Fruit fly (Drosophila melanogaster) whole organism, embryonic: ENCODE results near the gene CG42296.

Experiments
- ATbp ChIP-seq: fragments of 200-800 bp; sonication (Bioruptor generic); optimal IDR thresholded peaks from 2 replicates; lab custom pipeline; 2017; ENCODE audit warnings: missing biosample characterization, mild to moderate bottlenecking, missing genetic modification characterization, missing genetic modification reagents
- Adf1 ChIP-seq: fragments of 200-800 bp; sonication (Bioruptor generic); IDR thresholded peaks from 2 replicates; pipeline ENCODE4 v1.3.6; 2022; ENCODE audit warnings: missing biosample characterization, missing genetic modification characterization
- Atf3 ChIP-seq: fragments of 200-800 bp; sonication (Bioruptor generic); optimal IDR thresholded peaks from 3 replicates; lab custom pipeline; 2016; ENCODE audit warnings: missing biosample characterization, missing genetic modification characterization
- Atf6 ChIP-seq: fragments of 200-800 bp; sonication (Bioruptor generic); IDR thresholded peaks from 2 replicates; pipeline ENCODE4 v1.3.6; 2022; ENCODE audit warnings: missing biosample characterization, missing genetic modification characterization
- B-H1 ChIP-seq: fragments of 200-800 bp; sonication (Bioruptor generic); IDR thresholded peaks from 3 replicates; pipeline ENCODE4 v1.3.6; 2022; ENCODE audit warnings: missing biosample characterization, missing genetic modification characterization
- B-H2 ChIP-seq: fragments of 200-800 bp; sonication (Bioruptor generic); optimal IDR thresholded peaks from 2 replicates; lab custom pipeline; 2018; ENCODE audit warnings: missing biosample characterization, mild to moderate bottlenecking, missing genetic modification characterization
- Blimp-1 ChIP-seq: fragments of 200-800 bp; sonication (Bioruptor generic); optimal IDR thresholded peaks from 3 replicates; lab custom pipeline; 2018; ENCODE audit warnings: missing biosample characterization, missing genetic modification characterization, mild to moderate bottlenecking, moderate library complexity, missing genetic modification reagents
- CG10321 ChIP-seq: fragments of 200-800 bp; sonication (Bioruptor generic); IDR thresholded peaks from 2 replicates; pipeline ENCODE4 v1.3.6; 2022; ENCODE audit warnings: missing biosample characterization, missing genetic modification characterization
- CG10979 ChIP-seq: fragments of 200-800 bp; sonication (Bioruptor generic); optimal IDR thresholded peaks from 2 replicates; lab custom pipeline; 2018; ENCODE audit warnings: missing biosample characterization, mild to moderate bottlenecking, missing genetic modification characterization, moderate library complexity
- CG12155 ChIP-seq: fragments of 200-800 bp; sonication (Bioruptor generic); optimal IDR thresholded peaks from 3 replicates; lab custom pipeline; 2016; ENCODE audit warnings: missing biosample characterization, missing genetic modification characterization
- CG14441 ChIP-seq: fragments of 200-800 bp; sonication (Bioruptor generic); IDR thresholded peaks from 2 replicates; pipeline ENCODE4 v1.3.6; 2022; ENCODE audit warnings: missing biosample characterization, missing genetic modification characterization
- CG14860 ChIP-seq: fragments of 200-800 bp; sonication (Bioruptor generic); IDR thresholded peaks from 3 replicates; pipeline ENCODE4 v1.3.6; 2022; ENCODE audit warnings: missing biosample characterization, missing genetic modification characterization; ENCODE audit not compliant: partially characterized antibody
- CG15479 ChIP-seq: fragments of 200-800 bp; sonication (Bioruptor generic); optimal IDR thresholded peaks from 3 replicates; lab custom pipeline; 2019; ENCODE audit warnings: missing biosample characterization, mild to moderate bottlenecking, missing genetic modification characterization, moderate library complexity
- CG34224 ChIP-seq: fragments of 200-800 bp; sonication (Bioruptor generic); IDR thresholded peaks from 3 replicates; pipeline ENCODE4 v1.3.6; 2022; ENCODE audit warnings: missing biosample characterization, missing genetic modification characterization; ENCODE audit not compliant: partially characterized antibody
- CG4328 ChIP-seq: fragments of 200-800 bp; sonication (Bioruptor generic); optimal IDR thresholded peaks from 3 replicates; lab custom pipeline; 2017; ENCODE audit warnings: missing biosample characterization, missing genetic modification reagents, missing genetic modification characterization
- CG6683 ChIP-seq: fragments of 200-800 bp; sonication (Bioruptor generic); optimal IDR thresholded peaks from 2 replicates; lab custom pipeline; 2017; ENCODE audit warnings: missing biosample characterization, mild to moderate bottlenecking, missing genetic modification characterization, missing genetic modification reagents
- CG6689 ChIP-seq: fragments of 200-800 bp; sonication (Bioruptor generic); IDR thresholded peaks from 2 replicates; pipeline ENCODE4 v1.3.6; 2022; ENCODE audit warnings: missing biosample characterization, missing genetic modification characterization
- CG6854 ChIP-seq: fragments of 200-800 bp; sonication (Bioruptor generic); optimal IDR thresholded peaks from 3 replicates; lab custom pipeline; 2017; ENCODE audit warnings: missing biosample characterization, mild to moderate bottlenecking, missing genetic modification characterization
- CG7839 ChIP-seq: fragments of 200-800 bp; sonication (Bioruptor generic); optimal IDR thresholded peaks from 3 replicates; lab custom pipeline; 2018; ENCODE audit warnings: missing biosample characterization, mild to moderate bottlenecking, missing genetic modification characterization, moderate library complexity
- CG7963 ChIP-seq: fragments of 200-800 bp; sonication (Bioruptor generic); IDR thresholded peaks from 3 replicates; pipeline ENCODE4 v1.3.6; 2022; ENCODE audit warnings: missing biosample characterization, missing genetic modification characterization; ENCODE audit not compliant: partially characterized antibody
- CG8478 ChIP-seq: fragments of >200 bp; optimal IDR thresholded peaks from 2 replicates; lab custom pipeline; 2018
- CG9932 ChIP-seq: fragments of 200-800 bp; sonication (Bioruptor generic); IDR thresholded peaks from 2 replicates; pipeline ENCODE4 v1.3.6; 2022; ENCODE audit warnings: missing biosample characterization, missing genetic modification characterization
- Dek ChIP-seq: fragments of 200-800 bp; sonication (Bioruptor generic); optimal IDR thresholded peaks from 3 replicates; lab custom pipeline; 2019; ENCODE audit warnings: missing biosample characterization, mild to moderate bottlenecking, missing genetic modification characterization, moderate library complexity
- Drgx ChIP-seq: fragments of 200-800 bp; sonication (Bioruptor generic); IDR thresholded peaks from 2 replicates; pipeline ENCODE4 v1.3.6; 2022; ENCODE audit warnings: missing biosample characterization, missing genetic modification characterization
- Ets97D ChIP-seq: fragments of 200-800 bp; sonication (Bioruptor generic); optimal IDR thresholded peaks from 3 replicates; lab custom pipeline; 2016; ENCODE audit warnings: missing biosample characterization, missing genetic modification characterization
- Fer3 ChIP-seq: fragments of 200-800 bp; sonication (Bioruptor generic); optimal IDR thresholded peaks from 2 replicates; lab custom pipeline; 2018; ENCODE audit warnings: missing biosample characterization, mild to moderate bottlenecking, missing genetic modification characterization, moderate library complexity
- Kr ChIP-seq: fragments of 200-800 bp; sonication (Bioruptor generic); optimal IDR thresholded peaks from 2 replicates; lab custom pipeline; 2017; ENCODE audit warnings: missing biosample characterization, mild to moderate bottlenecking, missing genetic modification characterization
- Opbp ChIP-seq: fragments of 200-800 bp; sonication (Bioruptor generic); IDR thresholded peaks from 3 replicates; pipeline ENCODE4 v1.3.6; 2022; ENCODE audit warnings: missing biosample characterization, missing genetic modification characterization; ENCODE audit not compliant: partially characterized antibody
- PHDP ChIP-seq: fragments of 200-800 bp; sonication (Bioruptor generic); optimal IDR thresholded peaks from 3 replicates; lab custom pipeline; 2018; ENCODE audit warnings: missing biosample characterization, mild to moderate bottlenecking, missing genetic modification characterization, moderate library complexity
- Sry-δ ChIP-seq: fragments of 200-800 bp; sonication (Bioruptor generic); optimal IDR thresholded peaks from 2 replicates; lab custom pipeline; 2016; ENCODE audit warnings: missing biosample characterization, missing genetic modification characterization
- Xrp1 ChIP-seq: fragments of 200-800 bp; sonication (Bioruptor generic); IDR thresholded peaks from 2 replicates; pipeline ENCODE4 v1.3.6; 2022; ENCODE audit warnings: missing biosample characterization, missing genetic modification characterization
- ap ChIP-seq: fragments of 200-800 bp; sonication (Bioruptor generic); IDR thresholded peaks from 2 replicates; pipeline ENCODE4 v1.3.6; 2022; ENCODE audit warnings: missing biosample characterization, missing genetic modification characterization
- ato ChIP-seq: fragments of 200-800 bp; sonication (Bioruptor generic); IDR thresholded peaks from 2 replicates; pipeline ENCODE4 v1.3.6; 2022; ENCODE audit warnings: missing biosample characterization, missing genetic modification characterization; ENCODE audit not compliant: partially characterized antibody
- dmrt99B ChIP-seq: fragments of 200-800 bp; sonication (Bioruptor generic); optimal IDR thresholded peaks from 2 replicates; lab custom pipeline; 2018; ENCODE audit warnings: missing biosample characterization, mild to moderate bottlenecking, missing genetic modification characterization, moderate library complexity
- dysf ChIP-seq: fragments of 200-800 bp; sonication (Bioruptor generic); IDR thresholded peaks from 3 replicates; pipeline ENCODE4 v1.3.6; 2022; ENCODE audit warnings: missing biosample characterization, missing genetic modification characterization
- emc ChIP-seq: fragments of 200-800 bp; sonication (Bioruptor generic); optimal IDR thresholded peaks from 2 replicates; lab custom pipeline; 2016; ENCODE audit warnings: missing biosample characterization, missing genetic modification characterization
- ftz-f1 ChIP-seq: fragments of 200-800 bp; sonication (Bioruptor generic); optimal IDR thresholded peaks from 2 replicates; lab custom pipeline; 2016; ENCODE audit warnings: missing biosample characterization, missing genetic modification characterization
- gce ChIP-seq: fragments of 200-800 bp; sonication (Bioruptor generic); IDR thresholded peaks from 3 replicates; pipeline ENCODE4 v1.3.6; 2022; ENCODE audit warnings: missing biosample characterization, missing genetic modification characterization
- inv ChIP-seq: fragments of 200-800 bp; sonication (Bioruptor generic); IDR thresholded peaks from 2 replicates; pipeline ENCODE4 v1.3.6; 2022; ENCODE audit warnings: missing biosample characterization, missing genetic modification characterization; ENCODE audit not compliant: partially characterized antibody
- knrl ChIP-seq: fragments of 200-800 bp; sonication (Bioruptor generic); IDR thresholded peaks from 3 replicates; pipeline ENCODE4 v1.3.6; 2022; ENCODE audit warnings: missing biosample characterization, missing genetic modification characterization; ENCODE audit not compliant: partially characterized antibody
- nerfin-2 ChIP-seq: fragments of 200-800 bp; sonication (Bioruptor generic); IDR thresholded peaks from 2 replicates; pipeline ENCODE4 v1.3.6; 2022; ENCODE audit warnings: missing biosample characterization, missing genetic modification characterization; ENCODE audit not compliant: partially characterized antibody
- nom ChIP-seq: fragments of 200-800 bp; sonication (Bioruptor generic); optimal IDR thresholded peaks from 2 replicates; lab custom pipeline; 2017; ENCODE audit warnings: missing biosample characterization, missing genetic modification characterization, mild to moderate bottlenecking, moderate library complexity, missing genetic modification reagents
- sd ChIP-seq: fragments of 200-800 bp; sonication (Bioruptor generic); optimal IDR thresholded peaks from 3 replicates; lab custom pipeline; 2018; ENCODE audit warnings: missing biosample characterization, mild to moderate bottlenecking, missing genetic modification characterization, moderate library complexity
- sisA ChIP-seq: fragments of 200-800 bp; sonication (Bioruptor generic); IDR thresholded peaks from 2 replicates; pipeline ENCODE4 v1.3.6; 2022; ENCODE audit warnings: missing biosample characterization, missing genetic modification characterization
- sob ChIP-seq: fragments of 200-800 bp; sonication (Bioruptor generic); IDR thresholded peaks from 2 replicates; pipeline ENCODE4 v1.3.6; 2022; ENCODE audit warnings: missing biosample characterization, missing genetic modification characterization
- tx ChIP-seq: fragments of 200-800 bp; sonication (Bioruptor generic); optimal IDR thresholded peaks from 2 replicates; lab custom pipeline; 2016; ENCODE audit warnings: missing biosample characterization, missing genetic modification characterization
- vfl ChIP-seq: fragments of 200-800 bp; sonication (Bioruptor generic); optimal IDR thresholded peaks from 2 replicates; lab custom pipeline; 2016; ENCODE audit warnings: missing biosample characterization, missing genetic modification characterization
- vnd ChIP-seq: fragments of 200-800 bp; sonication (Bioruptor generic); IDR thresholded peaks from 3 replicates; pipeline ENCODE4 v1.3.6; 2022; ENCODE audit warnings: missing biosample characterization, missing genetic modification characterization; ENCODE audit not compliant: partially characterized antibody
- wor ChIP-seq: fragments of 200-800 bp; sonication (Bioruptor generic); IDR thresholded peaks from 2 replicates; pipeline ENCODE4 v1.3.6; 2022; ENCODE audit warnings: missing biosample characterization, missing genetic modification characterization

CG42296 gene

DNA sequence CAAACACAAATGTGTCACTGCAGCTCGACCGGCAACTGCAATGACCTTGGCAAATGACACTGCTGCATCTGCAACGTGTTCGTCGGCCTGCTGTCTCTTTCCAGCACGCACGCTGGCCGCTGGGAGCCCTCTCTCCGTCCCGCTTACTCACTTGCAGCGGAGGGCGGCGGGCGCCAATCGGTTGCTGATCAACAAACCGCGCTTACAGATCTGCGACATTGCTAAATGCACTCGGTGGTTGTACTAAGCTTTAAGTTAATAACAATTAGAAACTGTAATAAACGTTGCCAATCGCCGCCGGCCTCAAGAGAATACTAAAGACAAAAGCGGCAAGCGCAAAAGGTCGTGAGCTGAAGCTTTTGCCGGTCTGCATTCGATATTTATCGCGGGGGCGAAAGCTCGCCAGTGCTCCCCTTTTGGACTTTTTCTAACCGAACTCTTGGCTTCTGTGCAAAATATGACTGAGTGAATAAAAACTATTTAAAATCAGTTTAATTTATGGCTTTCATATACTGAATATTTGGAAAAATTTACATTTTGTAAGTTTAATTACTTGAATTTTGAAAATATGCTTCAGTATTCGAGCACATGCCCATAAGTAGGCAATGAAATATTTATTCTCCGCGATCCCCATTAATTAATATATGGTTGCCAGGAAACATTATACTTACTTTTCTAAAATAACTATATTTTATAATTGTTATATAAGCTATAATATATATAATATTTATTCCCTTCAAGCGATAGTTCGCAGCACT lies 48.2 kb downstream of the CG42296 start, which contains the start of gene Got2 (continued):
- peak; percentile 10 for TF ChIP-seq PHDP (tag; lab: Kevin White, UChicago)
- TF ChIP-seq CG7963 (GFP tag; lab: Robert Waterston, UW): peak; percentile 75; the same call in 1 of the 3 replicates
- TF ChIP-seq CG14441: no peak
- no peak for TF ChIP-seq sd
- TF ChIP-seq Kr (GFP tag; lab: Kevin White, UChicago): no peak
- TF ChIP-seq CG12155: no peak
- TF ChIP-seq inv: peak; percentile 87
- no peak for TF ChIP-seq CG6683
- TF ChIP-seq CG34224: peak; percentile 69
- TF ChIP-seq B-H1 (GFP tag; lab: Robert Waterston, UW): no peak
- TF ChIP-seq gce: no peak
- peak; percentile 5 for TF ChIP-seq vfl
- peak; percentile 75 for TF ChIP-seq ato (GFP tag; lab: Robert Waterston, UW)
- no peak for TF ChIP-seq nom (GFP tag; lab: Kevin White, UChicago)
- TF ChIP-seq CG6689 (GFP tag; lab: Robert Waterston, UW): peak; percentile 11; the same call in 1 of the 2 replicates
- TF ChIP-seq Ets97D (GFP tag; lab: Kevin White, UChicago): no peak
- peak; percentile 13 for TF ChIP-seq CG6854 (GFP tag; lab: Kevin White, UChicago)
- peak; percentile 65 for TF ChIP-seq CG14860 (GFP tag; lab: Robert Waterston, UW)
- peak; percentile 85 for TF ChIP-seq ftz-f1
- peak; percentile 32 for TF ChIP-seq ATbp
- TF ChIP-seq CG10321 (GFP tag; lab: Robert Waterston, UW): peak; percentile 87
- TF ChIP-seq CG8478 (lab: Kevin White, UChicago): peak; percentile 78
- TF ChIP-seq dysf (GFP tag; lab: Robert Waterston, UW): peak; percentile 22; the same call in 1 of the 3 replicates
- no peak for TF ChIP-seq CG4328 (GFP tag; lab: Kevin White, UChicago)
- peak; percentile 36; the same call in 1 of the 2 replicates for TF ChIP-seq Drgx
- peak; percentile 78 for TF ChIP-seq vnd (GFP tag; lab: Robert Waterston, UW)
- TF ChIP-seq ap (GFP tag; lab: Robert Waterston, UW): no peak
- no peak for TF ChIP-seq Fer3
- no peak for TF ChIP-seq Xrp1
- no peak for TF ChIP-seq tx (GFP tag; lab: Kevin White, UChicago)
- TF ChIP-seq Opbp: peak; percentile 78
- TF ChIP-seq nerfin-2: peak; percentile 67
- TF ChIP-seq CG7839 (tag; lab: Kevin White, UChicago): peak; percentile 48
- peak; percentile 26 for TF ChIP-seq Blimp-1 (GFP tag; lab: Kevin White, UChicago)
- peak; percentile 11 for TF ChIP-seq Sry-δ (GFP tag; lab: Kevin White, UChicago)
- no peak for TF ChIP-seq B-H2 (GFP tag; lab: Kevin White, UChicago)
- peak; percentile 49 for TF ChIP-seq Dek (tag; lab: Kevin White, UChicago)
- TF ChIP-seq CG15479 (GFP tag; lab: Kevin White, UChicago): no peak
- TF ChIP-seq CG9932 (GFP tag; lab: Robert Waterston, UW): peak; percentile 62
- no peak for TF ChIP-seq wor (GFP tag; lab: Robert Waterston, UW)
- TF ChIP-seq sob (GFP tag; lab: Robert Waterston, UW): peak; percentile 32; the same call in 1 of the 2 replicates
- TF ChIP-seq emc: no peak
- TF ChIP-seq Adf1: peak; percentile 25; the same call in 1 of the 2 replicates
- no peak for TF ChIP-seq CG10979 (tag; lab: Kevin White, UChicago)
- TF ChIP-seq Atf6: no peak
- no peak for TF ChIP-seq sisA
- TF ChIP-seq dmrt99B (tag; lab: Kevin White, UChicago): peak; percentile 19
- peak; percentile 85 for TF ChIP-seq knrl
- TF ChIP-seq Atf3 (GFP tag; lab: Kevin White, UChicago): no peak
